Fruit fly (Drosophila melanogaster) whole organism, embryonic: ENCODE measurements around the gene CG15764.

Experiments
- Aef1 ChIP-seq: fragments of 200-800 bp; sonication (Bioruptor generic); IDR thresholded peaks from 3 replicates; pipeline ENCODE4 v1.3.6; 2022; ENCODE audit warnings: missing biosample characterization, missing genetic modification characterization
- Awh ChIP-seq: fragments of 200-800 bp; sonication (Bioruptor generic); IDR thresholded peaks from 2 replicates; pipeline ENCODE4, ENCODE4 v1.3.6; 2022; ENCODE audit warnings: missing biosample characterization, missing genetic modification characterization
- CG10654 ChIP-seq: fragments of 200-800 bp; sonication (Bioruptor generic); optimal IDR thresholded peaks from 2 replicates; lab custom pipeline; 2016; ENCODE audit warnings: missing biosample characterization, missing genetic modification characterization
- CG11085 ChIP-seq: fragments of 200-800 bp; sonication (Bioruptor generic); IDR thresholded peaks from 2 replicates; pipeline ENCODE4 v1.3.6; 2022; ENCODE audit warnings: missing biosample characterization, missing genetic modification characterization
- CG11247 ChIP-seq: fragments of 200-800 bp; sonication (Bioruptor generic); IDR thresholded peaks from 2 replicates; pipeline ENCODE4 v1.3.6; 2022; ENCODE audit warnings: missing biosample characterization, missing genetic modification characterization
- CG11695 ChIP-seq: fragments of 200-800 bp; sonication (Bioruptor generic); IDR thresholded peaks from 3 replicates; pipeline ENCODE4 v1.3.6; 2022; ENCODE audit warnings: missing biosample characterization, missing genetic modification characterization
- CG12155 ChIP-seq: fragments of 200-800 bp; sonication (Bioruptor generic); optimal IDR thresholded peaks from 3 replicates; lab custom pipeline; 2016; ENCODE audit warnings: missing biosample characterization, missing genetic modification characterization
- CG12391 ChIP-seq: fragments of 200-800 bp; sonication (Bioruptor generic); optimal IDR thresholded peaks from 3 replicates; lab custom pipeline; 2018; ENCODE audit warnings: missing biosample characterization, mild to moderate bottlenecking, missing genetic modification characterization, moderate library complexity
- CG12659 ChIP-seq: fragments of 200-800 bp; sonication (Bioruptor generic); optimal IDR thresholded peaks from 3 replicates; lab custom pipeline; 2017; ENCODE audit warnings: mild to moderate bottlenecking, missing biosample characterization, missing genetic modification reagents, missing genetic modification characterization
- CG17328 ChIP-seq: fragments of 200-800 bp; sonication (Bioruptor generic); IDR thresholded peaks from 2 replicates; pipeline ENCODE4 v1.3.6; 2022; ENCODE audit warnings: missing biosample characterization, missing genetic modification characterization
- CG18764 ChIP-seq: fragments of 200-800 bp; sonication (Bioruptor generic); optimal IDR thresholded peaks from 3 replicates; lab custom pipeline; 2016; ENCODE audit warnings: missing biosample characterization, missing genetic modification characterization
- CG2889 ChIP-seq: fragments of 200-800 bp; sonication (Bioruptor generic); IDR thresholded peaks from 3 replicates; pipeline ENCODE4 v1.3.6; 2022; ENCODE audit warnings: missing biosample characterization, missing genetic modification characterization
- CG30403 ChIP-seq: fragments of 200-800 bp; sonication (Bioruptor generic); optimal IDR thresholded peaks from 3 replicates; lab custom pipeline; 2016; ENCODE audit warnings: missing biosample characterization, missing genetic modification characterization
- CG31224 ChIP-seq: fragments of 200-800 bp; sonication (Bioruptor generic); IDR thresholded peaks from 2 replicates; pipeline ENCODE4 v1.3.6; 2022; ENCODE audit warnings: missing biosample characterization, missing genetic modification characterization
- CG5245 ChIP-seq: fragments of 200-800 bp; sonication (Bioruptor generic); optimal IDR thresholded peaks from 3 replicates; lab custom pipeline; 2016; ENCODE audit warnings: missing biosample characterization, missing genetic modification characterization
- CG6254 ChIP-seq: fragments of 200-800 bp; sonication (Bioruptor generic); optimal IDR thresholded peaks from 3 replicates; lab custom pipeline; 2017; ENCODE audit warnings: mild to moderate bottlenecking, missing biosample characterization, missing genetic modification reagents, missing genetic modification characterization
- CG7963 ChIP-seq: fragments of 200-800 bp; sonication (Bioruptor generic); IDR thresholded peaks from 3 replicates; pipeline ENCODE4 v1.3.6; 2022; ENCODE audit warnings: missing biosample characterization, missing genetic modification characterization; ENCODE audit not compliant: partially characterized antibody
- CG8290 ChIP-seq, 3 experiments: fragments of 200-800 bp; sonication (Bioruptor generic); optimal IDR thresholded peaks; 2 replicates each; lab custom pipeline; 2016 to 2019; ENCODE audit warnings: missing biosample characterization in 3 of 3, missing genetic modification characterization in 3 of 3, mild to moderate bottlenecking in 2 of 3, moderate library complexity in 1 of 3
- Dp ChIP-seq: fragments of 200-800 bp; sonication (Bioruptor generic); optimal IDR thresholded peaks from 2 replicates; lab custom pipeline; 2018; ENCODE audit warnings: missing biosample characterization, mild to moderate bottlenecking, missing genetic modification characterization, moderate library complexity
- Ets97D ChIP-seq: fragments of 200-800 bp; sonication (Bioruptor generic); optimal IDR thresholded peaks from 3 replicates; lab custom pipeline; 2016; ENCODE audit warnings: missing biosample characterization, missing genetic modification characterization
- Fer2 ChIP-seq: fragments of 200-800 bp; sonication (Bioruptor generic); optimal IDR thresholded peaks from 2 replicates; lab custom pipeline; 2018; ENCODE audit warnings: missing biosample characterization, mild to moderate bottlenecking, missing genetic modification characterization, moderate library complexity
- HHEX ChIP-seq: fragments of 200-800 bp; sonication (Bioruptor generic); optimal IDR thresholded peaks from 3 replicates; lab custom pipeline; 2017; ENCODE audit warnings: missing biosample characterization, mild to moderate bottlenecking, missing genetic modification characterization, missing genetic modification reagents
- HLH3B ChIP-seq: fragments of 200-800 bp; sonication (Bioruptor generic); IDR thresholded peaks from 2 replicates; pipeline ENCODE4 v1.3.6; 2022; ENCODE audit warnings: missing biosample characterization, missing genetic modification characterization
- Mrtf ChIP-seq: fragments of 200-800 bp; sonication (Bioruptor generic); IDR thresholded peaks from 3 replicates; pipeline ENCODE4 v1.3.6; 2022; ENCODE audit warnings: missing biosample characterization, missing genetic modification characterization
- Myb ChIP-seq: fragments of 200-800 bp; sonication (Bioruptor generic); optimal IDR thresholded peaks from 2 replicates; lab custom pipeline; 2016; ENCODE audit warnings: missing biosample characterization, missing genetic modification characterization
- NK7.1 ChIP-seq: fragments of 200-800 bp; sonication (Bioruptor generic); optimal IDR thresholded peaks from 3 replicates; lab custom pipeline; 2016; ENCODE audit warnings: missing biosample characterization, missing genetic modification characterization
- Nf-YC ChIP-seq: fragments of 200-800 bp; optimal IDR thresholded peaks from 3 replicates; lab custom pipeline; 2019; ENCODE audit warnings: missing biosample characterization, mild to moderate bottlenecking, missing genetic modification characterization, moderate library complexity
- NfI ChIP-seq: fragments of 200-800 bp; sonication (Bioruptor generic); optimal IDR thresholded peaks from 3 replicates; lab custom pipeline; 2018; ENCODE audit warnings: missing biosample characterization, mild to moderate bottlenecking, missing genetic modification characterization, moderate library complexity
- ac ChIP-seq: fragments of 200-800 bp; sonication (Bioruptor generic); optimal IDR thresholded peaks from 3 replicates; lab custom pipeline; 2017; ENCODE audit warnings: missing biosample characterization, mild to moderate bottlenecking, missing genetic modification characterization
- al ChIP-seq: fragments of 200-800 bp; sonication (Bioruptor generic); IDR thresholded peaks from 2 replicates; pipeline ENCODE4 v1.3.6; 2022; ENCODE audit warnings: missing biosample characterization, missing genetic modification characterization
- ara ChIP-seq: fragments of 200-800 bp; sonication (Bioruptor generic); IDR thresholded peaks from 2 replicates; pipeline ENCODE4 v1.3.6; 2022; ENCODE audit warnings: missing biosample characterization, missing genetic modification characterization
- ase ChIP-seq: fragments of 200-800 bp; sonication (Bioruptor generic); IDR thresholded peaks from 3 replicates; pipeline ENCODE4 v1.3.6; 2022; ENCODE audit warnings: missing biosample characterization, missing genetic modification characterization
- bbx ChIP-seq: fragments of 200-800 bp; sonication (Bioruptor generic); IDR thresholded peaks from 2 replicates; pipeline ENCODE4 v1.3.6; 2022; ENCODE audit warnings: missing biosample characterization, missing genetic modification characterization; ENCODE audit not compliant: partially characterized antibody
- bcd ChIP-seq: fragments of 200-800 bp; sonication (Bioruptor generic); optimal IDR thresholded peaks from 2 replicates; lab custom pipeline; 2017; ENCODE audit warnings: missing biosample characterization, mild to moderate bottlenecking, missing genetic modification characterization
- bsh ChIP-seq, 2 experiments: fragments of 200-800 bp; sonication (Bioruptor generic); optimal IDR thresholded peaks; 2 replicates each; lab custom pipeline; 2017 to 2018; ENCODE audit warnings: mild to moderate bottlenecking in 2 of 2, missing biosample characterization in 2 of 2, missing genetic modification characterization in 2 of 2, moderate library complexity in 1 of 2
- chif ChIP-seq, 2 experiments: fragments of 200-800 bp; sonication (Bioruptor generic); optimal IDR thresholded peaks; 3 replicates each; lab custom pipeline; 2016; ENCODE audit warnings: missing biosample characterization in 2 of 2, missing genetic modification characterization in 2 of 2
- crc ChIP-seq: fragments of 200-800 bp; sonication (Bioruptor generic); optimal IDR thresholded peaks from 2 replicates; lab custom pipeline; 2016; ENCODE audit warnings: missing biosample characterization, missing genetic modification characterization
- dysf ChIP-seq: fragments of 200-800 bp; sonication (Bioruptor generic); IDR thresholded peaks from 3 replicates; pipeline ENCODE4 v1.3.6; 2022; ENCODE audit warnings: missing biosample characterization, missing genetic modification characterization
- gce ChIP-seq: fragments of 200-800 bp; sonication (Bioruptor generic); IDR thresholded peaks from 3 replicates; pipeline ENCODE4 v1.3.6; 2022; ENCODE audit warnings: missing biosample characterization, missing genetic modification characterization
- hkb ChIP-seq, 2 experiments: fragments of 200-800 bp in 1 of 2; fragments of >200 bp in 1 of 2; sonication (Bioruptor generic) in 1 of 2; IDR thresholded peaks in 1 of 2; optimal IDR thresholded peaks in 1 of 2; 2 replicates each; pipeline versions ENCODE4 v1.3.6 to Lab custom; 2017 to 2022; ENCODE audit warnings: missing biosample characterization in 1 of 2, missing genetic modification characterization in 1 of 2
- ken ChIP-seq: fragments of 200-800 bp; sonication (Bioruptor generic); IDR thresholded peaks from 3 replicates; pipeline ENCODE4 v1.3.6; 2022; ENCODE audit warnings: missing biosample characterization, missing genetic modification characterization
- pan ChIP-seq, 4 experiments: fragments of >200 bp in 3 of 4; fragments of 200-800 bp in 1 of 4; sonication (Bioruptor generic) in 1 of 4; optimal IDR thresholded peaks in 3 of 4; IDR thresholded peaks in 1 of 4; 2 replicates each; pipeline versions ENCODE4 v1.3.6 to Lab custom; 2017 to 2022; ENCODE audit warnings: missing biosample characterization in 2 of 4, missing genetic modification characterization in 2 of 4, mixed read lengths in 1 of 4
- ranshi ChIP-seq: fragments of 200-800 bp; sonication (Bioruptor generic); IDR thresholded peaks from 2 replicates; pipeline ENCODE4 v1.3.6; 2022; ENCODE audit warnings: missing biosample characterization, missing genetic modification characterization
- sens ChIP-seq: fragments of 200-800 bp; sonication (Bioruptor generic); peaks from one replicate; lab custom pipeline; 2016; ENCODE audit warnings: missing biosample characterization, missing genetic modification characterization
- sna ChIP-seq: fragments of 200-800 bp; sonication (Bioruptor generic); IDR thresholded peaks from 2 replicates; pipeline ENCODE4 v1.3.6; 2022; ENCODE audit warnings: missing biosample characterization, missing genetic modification characterization; ENCODE audit not compliant: partially characterized antibody
- ttk ChIP-seq: fragments of 200-800 bp; sonication (Bioruptor generic); IDR thresholded peaks from 2 replicates; pipeline ENCODE4 v2.1.2; 2022; ENCODE audit warnings: missing biosample characterization, missing genetic modification characterization

CG15764 gene

DNA sequence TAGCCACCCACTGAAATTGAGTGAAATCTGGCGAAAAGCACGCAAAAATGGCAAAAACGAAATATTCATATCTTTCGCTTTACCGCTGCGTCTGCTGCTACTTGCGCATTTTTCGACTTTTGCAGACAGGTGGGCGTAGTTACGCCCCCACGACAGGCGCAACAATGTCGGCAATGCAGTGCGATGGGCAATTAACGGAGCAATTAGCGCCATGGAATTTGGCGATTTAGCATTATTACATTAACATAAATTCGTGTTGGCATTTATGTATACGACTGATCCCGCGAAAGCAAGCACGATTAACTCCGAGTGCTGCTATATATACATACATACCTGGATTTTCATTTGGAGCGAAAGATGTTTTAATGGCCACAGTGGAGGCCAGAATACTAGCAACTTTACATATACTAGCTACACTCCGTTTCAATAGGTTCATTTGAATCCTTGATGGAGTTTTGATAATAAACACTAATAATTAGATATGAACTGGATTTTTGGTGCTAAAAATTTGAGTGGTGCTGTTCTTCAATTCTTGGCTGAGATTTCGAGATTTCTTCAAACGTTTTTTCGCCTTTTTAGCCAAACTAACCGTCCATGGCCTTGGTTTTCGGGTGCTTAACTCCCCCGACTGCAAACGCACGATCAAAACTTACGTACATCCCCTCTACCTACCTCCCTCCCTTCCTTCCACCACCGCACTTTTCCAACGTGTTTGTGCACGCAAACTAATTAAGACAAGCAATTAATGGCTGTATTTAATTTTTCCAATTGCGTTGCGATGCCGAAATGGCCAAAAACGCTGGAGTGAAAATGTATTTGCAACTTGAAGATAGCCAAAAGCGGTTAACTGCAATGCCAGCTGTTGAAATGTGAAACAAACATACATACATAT lies 28.2 kb downstream of the CG15764 start (continued):
- TF ChIP-seq Aef1 (GFP tag; lab: Robert Waterston, UW) (peak; percentile 26; the same call in 1 of the 3 replicates), Nf-YC (tag; lab: Kevin White, UChicago) (no peak), CG18764 (GFP tag; lab: Kevin White, UChicago) (no peak), bsh (GFP tag; optimal IDR thresholded peaks at IDR 0.05; lab: Kevin White, UChicago) (peak in 1 of 2 experiments; percentile 61), CG10654 (no peak), CG5245 (GFP tag; lab: Kevin White, UChicago) (no peak), HLH3B (peak; percentile 51; the same call in 1 of the 2 replicates), CG8290 (GFP tag; optimal IDR thresholded peaks at IDR 0.05; lab: Kevin White, UChicago) (no peak), CG8290 (tag; optimal IDR thresholded peaks at IDR 0.05; lab: Kevin White, UChicago) (peak in 1 of 2 experiments; percentile 30), CG30403 (GFP tag; lab: Kevin White, UChicago) (peak; percentile 33), ken (GFP tag; lab: Robert Waterston, UW) (0 out of 3 replicates have a peak, but pooled peaks have one; percentile 24), al (GFP tag; lab: Robert Waterston, UW) (0 out of 2 replicates have a peak, but pooled peaks have one; percentile 30), gce (no peak), NK7.1 (GFP tag; lab: Kevin White, UChicago) (no peak), ara (peak; percentile 44; the same call in 1 of the 2 replicates), chif (GFP tag; optimal IDR thresholded peaks at IDR 0.05; lab: Kevin White, UChicago) (peak in 1 of 2 experiments; percentile 28), Ets97D (GFP tag; lab: Kevin White, UChicago) (no peak), CG11085 (GFP tag; lab: Robert Waterston, UW) (no peak; the same call in 1 of the 2 replicates), hkb (optimal IDR thresholded peaks at IDR 0.05; lab: Kevin White, UChicago) (no peak), hkb (GFP tag; IDR thresholded peaks at IDR 0.05; lab: Robert Waterston, UW) (peak; percentile 28; the same call in 1 of the 2 replicates), pan (optimal IDR thresholded peaks at IDR 0.05; lab: Kevin White, UChicago) (no peak), pan (GFP tag; optimal IDR thresholded peaks at IDR 0.05 in 1 of 2, IDR thresholded peaks at IDR 0.05 in 1 of 2) (peak in 1 of 2 experiments; percentile 46), Dp (GFP tag; lab: Kevin White, UChicago) (no peak), crc (GFP tag; lab: Kevin White, UChicago) (no peak), CG2889 (GFP tag; lab: Robert Waterston, UW) (no peak), bbx (GFP tag; lab: Robert Waterston, UW) (no peak), CG17328 (peak; percentile 59; the same call in 1 of the 2 replicates), dysf (GFP tag; lab: Robert Waterston, UW) (peak; percentile 52; the same call in 2 of the 3 replicates), CG11695 (peak; percentile 47; the same call in 1 of the 3 replicates), NfI (GFP tag; lab: Kevin White, UChicago) (peak; percentile 23), CG7963 (GFP tag; lab: Robert Waterston, UW) (no peak), sens (GFP tag; lab: Kevin White, UChicago) (peak; percentile 84), ttk (GFP tag; lab: Robert Waterston, UW) (0 out of 2 replicates have a peak, but pooled peaks have one; percentile 33), ase (peak; percentile 40; the same call in 1 of the 3 replicates), ac (GFP tag; lab: Kevin White, UChicago) (no peak), ranshi (GFP tag; lab: Robert Waterston, UW) (0 out of 2 replicates have a peak, but pooled peaks have one; percentile 40), Myb (GFP tag; lab: Kevin White, UChicago) (no peak), CG12391 (tag; lab: Kevin White, UChicago) (peak; percentile 41), CG6254 (GFP tag; lab: Kevin White, UChicago) (no peak), sna (GFP tag; lab: Robert Waterston, UW) (no peak), Awh (GFP tag; lab: Robert Waterston, UW) (0 out of 2 replicates have a peak, but pooled peaks have one; percentile 28), HHEX (no peak), CG11247 (GFP tag; lab: Robert Waterston, UW) (no peak), CG31224 (GFP tag; lab: Robert Waterston, UW) (no peak), Fer2 (tag; lab: Kevin White, UChicago) (no peak), Mrtf (GFP tag; lab: Robert Waterston, UW) (no peak), CG12659 (GFP tag; lab: Kevin White, UChicago) (peak; percentile 14), CG12155 (GFP tag; lab: Kevin White, UChicago) (peak; percentile 13), bcd (GFP tag; lab: Kevin White, UChicago) (peak; percentile 16)
